Worm (Caenorhabditis elegans) whole organism, L1 larva: ENCODE measurements around the gene T05A7.13.

Experiments used
- aly-2 ChIP-seq: fragments of 150-350 bp; optimal IDR thresholded peaks from 2 replicates; lab custom pipeline; 2014; ENCODE audit warnings: missing biosample characterization, missing genetic modification characterization
- ama-1 ChIP-seq: fragments of 150-350 bp; optimal IDR thresholded peaks from 2 replicates; lab custom pipeline; 2014
- efl-1 ChIP-seq, 4 experiments: fragments of 150-350 bp; optimal IDR thresholded peaks in 3 of 4; peaks in 1 of 4; 1 replicate in 1 of 4; 2 replicates in 3 of 4; lab custom pipeline; 2014; ENCODE audit warnings: missing biosample characterization in 2 of 4, missing genetic modification characterization in 2 of 4, missing genetic modification reagents in 2 of 4
- elt-3 ChIP-seq, 6 experiments: fragments of 150-350 bp in 1 of 6; sonication (generic microtip); optimal IDR thresholded peaks; 2 replicates each; lab custom pipeline; 2017 to 2018; ENCODE audit warnings: missing biosample characterization in 6 of 6, missing genetic modification characterization in 6 of 6, inconsistent platforms in 1 of 6
- lin-13 ChIP-seq: fragments of 150-350 bp; optimal IDR thresholded peaks from 2 replicates; lab custom pipeline; 2014; ENCODE audit warnings: missing biosample characterization, missing genetic modification reagents, missing genetic modification characterization
- lin-35 ChIP-seq, 2 experiments: fragments of 150-350 bp; optimal IDR thresholded peaks; 2 replicates each; lab custom pipeline; 2014; ENCODE audit warnings: missing biosample characterization in 2 of 2, missing genetic modification characterization in 2 of 2, missing genetic modification reagents in 2 of 2
- mep-1 ChIP-seq: fragments of 150-350 bp; optimal IDR thresholded peaks from 2 replicates; lab custom pipeline; 2014; ENCODE audit warnings: missing biosample characterization, missing genetic modification characterization
- nhr-12 ChIP-seq: sonication (generic microtip); optimal IDR thresholded peaks from 2 replicates; lab custom pipeline; 2017; ENCODE audit warnings: missing biosample characterization, missing genetic modification characterization
- nhr-237 ChIP-seq: fragments of 150-350 bp; optimal IDR thresholded peaks from 2 replicates; lab custom pipeline; 2014; ENCODE audit warnings: missing biosample characterization, missing genetic modification characterization
- nhr-28 ChIP-seq: fragments of 150-350 bp; optimal IDR thresholded peaks from 2 replicates; lab custom pipeline; 2014; ENCODE audit warnings: missing biosample characterization, missing genetic modification characterization
- nhr-84 ChIP-seq: sonication (generic microtip); optimal IDR thresholded peaks from 2 replicates; lab custom pipeline; 2017; ENCODE audit warnings: missing biosample characterization, missing genetic modification characterization
- snpc-4 ChIP-seq: fragments of 150-350 bp; optimal IDR thresholded peaks from 2 replicates; lab custom pipeline; 2014; ENCODE audit warnings: missing biosample characterization, missing genetic modification characterization
- ztf-11 ChIP-seq, 2 experiments: sonication (generic microtip); optimal IDR thresholded peaks; 2 replicates each; lab custom pipeline; 2016 to 2017; ENCODE audit warnings: missing genetic modification characterization in 2 of 2, missing biosample characterization in 1 of 2, missing compliant biosample characterization in 1 of 2
- ztf-4 ChIP-seq: fragments of 150-350 bp; optimal IDR thresholded peaks from 2 replicates; lab custom pipeline; 2014; ENCODE audit warnings: missing biosample characterization, missing genetic modification characterization

DNA sequence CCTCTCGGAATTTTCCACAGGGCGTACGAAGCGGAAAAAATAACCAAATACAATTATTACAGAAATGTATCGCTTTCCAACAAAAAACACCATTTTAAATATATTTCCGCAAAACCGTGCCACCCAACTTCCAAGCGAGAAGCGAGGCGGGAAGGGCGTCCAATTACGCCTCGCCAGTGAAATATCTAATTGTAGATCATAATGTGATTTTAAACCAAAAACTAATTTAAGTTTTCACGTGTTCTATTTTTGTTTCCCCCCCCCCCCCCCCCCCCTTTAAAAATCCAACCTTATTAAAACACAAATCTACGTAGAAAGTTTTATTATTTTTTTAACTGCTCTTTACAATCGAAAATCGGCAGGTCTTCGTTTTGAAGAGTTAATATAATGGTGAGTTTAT lies 28.3 kb upstream of the T05A7.13 start, which contains the start of gene F10G7.12:
- no peak for TF ChIP-seq nhr-12 (tag; lab: Kevin White, UChicago)
- no peak for TF ChIP-seq ztf-4 (tag; lab: Kevin White, UChicago)
- no peak for TF ChIP-seq nhr-237 (tag; lab: Kevin White, UChicago)
- no peak for TF ChIP-seq aly-2 (tag; lab: Kevin White, UChicago)
- no peak for TF ChIP-seq mep-1 (tag; lab: Kevin White, UChicago)
- TF ChIP-seq lin-35 (GFP tag; optimal IDR thresholded peaks at IDR 0.05; lab: Kevin White, UChicago) = no peak
- no peak for TF ChIP-seq efl-1 (optimal IDR thresholded peaks at IDR 0.05; lab: Kevin White, UChicago)
- TF ChIP-seq efl-1 (GFP tag; optimal IDR thresholded peaks at IDR 0.05 in 1 of 2; lab: Kevin White, UChicago) = no peak
- no peak for TF ChIP-seq snpc-4 (tag; lab: Kevin White, UChicago)
- TF ChIP-seq lin-13 (GFP tag; lab: Kevin White, UChicago) = no peak
- TF ChIP-seq ama-1 (lab: Kevin White, UChicago) = no peak
- TF ChIP-seq elt-3 (tag; optimal IDR thresholded peaks at IDR 0.05; lab: Kevin White, UChicago) = no peak
- TF ChIP-seq ztf-11 (tag; optimal IDR thresholded peaks at IDR 0.05; lab: Kevin White, UChicago) = no peak
- TF ChIP-seq nhr-84 = no peak
- TF ChIP-seq nhr-28 = no peak
